Fruit fly (Drosophila melanogaster) whole organism, prepupa: ENCODE results near the gene CG7841.

Experiments used
- Blimp-1 ChIP-seq: fragments of 200-800 bp; sonication (Bioruptor generic); optimal IDR thresholded peaks from 3 replicates; lab custom pipeline; 2017; ENCODE audit warnings: missing biosample characterization, missing genetic modification characterization, mild to moderate bottlenecking, moderate library complexity, missing genetic modification reagents
- CG10631 ChIP-seq: fragments of 200-800 bp; sonication (Bioruptor generic); optimal IDR thresholded peaks from 2 replicates; lab custom pipeline; 2016; ENCODE audit warnings: missing biosample characterization, missing genetic modification characterization
- CG10669 ChIP-seq: fragments of 200-800 bp; sonication (Bioruptor generic); optimal IDR thresholded peaks from 3 replicates; lab custom pipeline; 2018; ENCODE audit warnings: missing biosample characterization, mild to moderate bottlenecking, missing genetic modification characterization, moderate library complexity
- CG11294 ChIP-seq: fragments of 200-800 bp; sonication (Bioruptor generic); IDR thresholded peaks from 2 replicates; pipeline ENCODE4 v1.3.6; 2022; ENCODE audit warnings: missing biosample characterization, missing genetic modification characterization
- CG11902 ChIP-seq: fragments of 200-800 bp; sonication (Bioruptor generic); optimal IDR thresholded peaks from 3 replicates; lab custom pipeline; 2016; ENCODE audit warnings: missing biosample characterization, missing genetic modification characterization
- CG15336 ChIP-seq: fragments of 200-800 bp; sonication (Bioruptor generic); IDR thresholded peaks from 2 replicates; pipeline ENCODE4 v1.3.6; 2022; ENCODE audit warnings: missing biosample characterization, missing genetic modification characterization
- CG1621 ChIP-seq: fragments of 200-800 bp; sonication (Bioruptor generic); optimal IDR thresholded peaks from 3 replicates; lab custom pipeline; 2018; ENCODE audit warnings: missing biosample characterization, mild to moderate bottlenecking, missing genetic modification characterization
- CG16779 ChIP-seq: fragments of 200-800 bp; sonication (Bioruptor generic); optimal IDR thresholded peaks from 3 replicates; lab custom pipeline; 2017; ENCODE audit warnings: missing biosample characterization, mild to moderate bottlenecking, missing genetic modification characterization
- CG3032 ChIP-seq: fragments of 200-800 bp; optimal IDR thresholded peaks from 2 replicates; lab custom pipeline; 2019; ENCODE audit warnings: missing biosample characterization, mild to moderate bottlenecking, missing genetic modification characterization, moderate library complexity
- CG31627 ChIP-seq: fragments of 200-800 bp; sonication (Bioruptor generic); optimal IDR thresholded peaks from 3 replicates; lab custom pipeline; 2016; ENCODE audit warnings: missing biosample characterization, missing genetic modification characterization
- CG32006 ChIP-seq: fragments of 200-800 bp; sonication (Bioruptor generic); optimal IDR thresholded peaks from 3 replicates; lab custom pipeline; 2017; ENCODE audit warnings: missing biosample characterization, mild to moderate bottlenecking, missing genetic modification characterization
- CG34406 ChIP-seq: fragments of 200-800 bp; sonication (Bioruptor generic); optimal IDR thresholded peaks from 3 replicates; lab custom pipeline; 2016; ENCODE audit warnings: missing biosample characterization, missing genetic modification characterization
- CG3919 ChIP-seq: fragments of 200-800 bp; sonication (Bioruptor generic); optimal IDR thresholded peaks from 3 replicates; lab custom pipeline; 2016; ENCODE audit warnings: missing biosample characterization, missing genetic modification characterization
- CG6163 ChIP-seq: fragments of 200-800 bp; sonication (Bioruptor generic); IDR thresholded peaks from 3 replicates; pipeline ENCODE4 v1.3.6; 2022; ENCODE audit warnings: missing biosample characterization, missing genetic modification characterization
- CG6276 ChIP-seq: fragments of 200-800 bp; sonication (Bioruptor generic); optimal IDR thresholded peaks from 2 replicates; lab custom pipeline; 2017; ENCODE audit warnings: missing biosample characterization, mild to moderate bottlenecking, missing genetic modification characterization
- CG6792 ChIP-seq: fragments of 200-800 bp; sonication (Bioruptor generic); optimal IDR thresholded peaks from 3 replicates; lab custom pipeline; 2016; ENCODE audit warnings: missing biosample characterization, missing genetic modification characterization
- CG6808 ChIP-seq: fragments of 200-800 bp; sonication (Bioruptor generic); optimal IDR thresholded peaks from 3 replicates; lab custom pipeline; 2017; ENCODE audit warnings: missing biosample characterization, missing genetic modification characterization, mild to moderate bottlenecking, moderate library complexity, missing genetic modification reagents
- CG7368 ChIP-seq: fragments of 200-800 bp; sonication (Bioruptor generic); optimal IDR thresholded peaks from 3 replicates; lab custom pipeline; 2016; ENCODE audit warnings: missing biosample characterization, missing genetic modification characterization
- CG8119 ChIP-seq: fragments of 200-800 bp; sonication (Bioruptor generic); IDR thresholded peaks from 3 replicates; pipeline ENCODE4 v1.3.6; 2022; ENCODE audit warnings: missing biosample characterization, missing genetic modification characterization
- CG8319 ChIP-seq: fragments of 200-800 bp; sonication (Bioruptor generic); optimal IDR thresholded peaks from 3 replicates; lab custom pipeline; 2016; ENCODE audit warnings: missing biosample characterization, missing genetic modification characterization
- CG9139 ChIP-seq: fragments of 200-800 bp; sonication (Bioruptor generic); optimal IDR thresholded peaks from 3 replicates; lab custom pipeline; 2017; ENCODE audit warnings: missing biosample characterization, mild to moderate bottlenecking, missing genetic modification characterization
- Eip75B ChIP-seq: fragments of 200-800 bp; sonication (Bioruptor generic); optimal IDR thresholded peaks from 3 replicates; lab custom pipeline; 2016; ENCODE audit warnings: missing biosample characterization, missing genetic modification characterization
- Eip78C ChIP-seq: fragments of 200-800 bp; sonication (Bioruptor generic); peaks from one replicate; lab custom pipeline; 2016; ENCODE audit warnings: missing biosample characterization, missing genetic modification characterization
- Eip93F ChIP-seq: fragments of 200-800 bp; sonication (Bioruptor generic); optimal IDR thresholded peaks from 2 replicates; lab custom pipeline; 2016; ENCODE audit warnings: missing biosample characterization, mild to moderate bottlenecking, missing genetic modification characterization
- Ets21C ChIP-seq: fragments of 200-800 bp; sonication (Bioruptor generic); optimal IDR thresholded peaks from 3 replicates; lab custom pipeline; 2016; ENCODE audit warnings: missing biosample characterization, missing genetic modification characterization
- Ets96B ChIP-seq: fragments of 200-800 bp; optimal IDR thresholded peaks from 2 replicates; lab custom pipeline; 2019; ENCODE audit warnings: missing biosample characterization, mild to moderate bottlenecking, missing genetic modification characterization, moderate library complexity
- Gug ChIP-seq: fragments of 200-800 bp; sonication (Bioruptor generic); IDR thresholded peaks from 2 replicates; pipeline ENCODE4 v1.3.6; 2022; ENCODE audit warnings: missing biosample characterization, missing genetic modification characterization
- Hr38 ChIP-seq: sonication (Bioruptor generic); optimal IDR thresholded peaks from 2 replicates; lab custom pipeline; 2016; ENCODE audit warnings: missing biosample characterization, missing genetic modification characterization
- Hr39 ChIP-seq: fragments of 200-800 bp; sonication (Bioruptor generic); optimal IDR thresholded peaks from 2 replicates; lab custom pipeline; 2016; ENCODE audit warnings: missing biosample characterization, missing genetic modification characterization
- Hr4 ChIP-seq: fragments of 200-800 bp; sonication (Bioruptor generic); optimal IDR thresholded peaks from 3 replicates; lab custom pipeline; 2016; ENCODE audit warnings: missing biosample characterization, missing genetic modification characterization
- Lpt ChIP-seq: fragments of 200-800 bp; sonication (Bioruptor generic); optimal IDR thresholded peaks from 3 replicates; lab custom pipeline; 2016; ENCODE audit warnings: missing biosample characterization, missing genetic modification characterization
- Met ChIP-seq: fragments of 200-800 bp; sonication (Bioruptor generic); optimal IDR thresholded peaks from 3 replicates; lab custom pipeline; 2016; ENCODE audit warnings: missing biosample characterization, missing genetic modification characterization
- OdsH ChIP-seq: fragments of 200-800 bp; sonication (Bioruptor generic); optimal IDR thresholded peaks from 3 replicates; lab custom pipeline; 2016; ENCODE audit warnings: missing biosample characterization, missing genetic modification characterization
- Smox ChIP-seq: fragments of 200-800 bp; sonication (Bioruptor generic); optimal IDR thresholded peaks from 3 replicates; lab custom pipeline; 2016; ENCODE audit warnings: missing biosample characterization, missing genetic modification characterization
- Sox102F ChIP-seq: fragments of 200-800 bp; sonication (Bioruptor generic); optimal IDR thresholded peaks from 2 replicates; lab custom pipeline; 2016; ENCODE audit warnings: missing biosample characterization, mild to moderate bottlenecking, missing genetic modification characterization
- Sox15 ChIP-seq: fragments of 200-800 bp; sonication (Bioruptor generic); optimal IDR thresholded peaks from 3 replicates; lab custom pipeline; 2016; ENCODE audit warnings: missing biosample characterization, missing genetic modification characterization
- achi ChIP-seq: fragments of 200-800 bp; sonication (Bioruptor generic); optimal IDR thresholded peaks from 3 replicates; lab custom pipeline; 2016; ENCODE audit warnings: missing biosample characterization, missing genetic modification characterization
- acj6 ChIP-seq: fragments of 200-800 bp; sonication (Bioruptor generic); optimal IDR thresholded peaks from 3 replicates; lab custom pipeline; 2016; ENCODE audit warnings: missing biosample characterization, missing genetic modification characterization
- dac ChIP-seq: fragments of 200-800 bp; sonication (Bioruptor generic); optimal IDR thresholded peaks from 2 replicates; lab custom pipeline; 2017; ENCODE audit warnings: missing biosample characterization, mild to moderate bottlenecking, missing genetic modification characterization
- dsx ChIP-seq: fragments of 200-800 bp; optimal IDR thresholded peaks from 3 replicates; lab custom pipeline; 2019; ENCODE audit warnings: missing biosample characterization, mild to moderate bottlenecking, missing genetic modification characterization, moderate library complexity; ENCODE audit not compliant: poor library complexity, severe bottlenecking
- eg ChIP-seq: fragments of 200-800 bp; sonication (Bioruptor generic); IDR thresholded peaks from 3 replicates; pipeline ENCODE4 v1.3.6; 2022; ENCODE audit warnings: missing biosample characterization, missing genetic modification characterization
- fd85E ChIP-seq: fragments of 200-800 bp; sonication (Bioruptor generic); optimal IDR thresholded peaks from 3 replicates; lab custom pipeline; 2016; ENCODE audit warnings: missing biosample characterization, missing genetic modification characterization
- fkh ChIP-seq: fragments of 200-800 bp; sonication (Bioruptor generic); optimal IDR thresholded peaks from 3 replicates; lab custom pipeline; 2017; ENCODE audit warnings: missing biosample characterization, mild to moderate bottlenecking, missing genetic modification characterization, moderate library complexity
- lz ChIP-seq: fragments of 200-800 bp; sonication (Bioruptor generic); optimal IDR thresholded peaks from 3 replicates; lab custom pipeline; 2016; ENCODE audit warnings: missing biosample characterization, missing genetic modification characterization
- net ChIP-seq: fragments of 200-800 bp; sonication (Bioruptor generic); optimal IDR thresholded peaks from 3 replicates; lab custom pipeline; 2016; ENCODE audit warnings: missing biosample characterization, missing genetic modification characterization
- pdm3 ChIP-seq: fragments of 200-800 bp; sonication (Bioruptor generic); optimal IDR thresholded peaks from 3 replicates; lab custom pipeline; 2016; ENCODE audit warnings: missing biosample characterization, missing genetic modification characterization
- salr ChIP-seq, 2 experiments: fragments of 200-800 bp; sonication (Bioruptor generic); optimal IDR thresholded peaks; 3 replicates each; lab custom pipeline; 2016 to 2018; ENCODE audit warnings: missing biosample characterization in 2 of 2, missing genetic modification characterization in 2 of 2, mild to moderate bottlenecking in 1 of 2
- spab ChIP-seq: fragments of 200-800 bp; sonication (Bioruptor generic); optimal IDR thresholded peaks from 2 replicates; lab custom pipeline; 2017; ENCODE audit warnings: missing biosample characterization, mild to moderate bottlenecking, missing genetic modification characterization, missing genetic modification reagents
- ss ChIP-seq, 2 experiments: fragments of 200-800 bp; sonication (Bioruptor generic); optimal IDR thresholded peaks; 2 replicates in 1 of 2; 3 replicates in 1 of 2; lab custom pipeline; 2017 to 2018; ENCODE audit warnings: mild to moderate bottlenecking in 2 of 2, missing biosample characterization in 2 of 2, missing genetic modification characterization in 2 of 2, moderate library complexity in 1 of 2
- svp ChIP-seq: fragments of 200-800 bp; sonication (Bioruptor generic); peaks from one replicate; lab custom pipeline; 2016; ENCODE audit warnings: missing biosample characterization, missing genetic modification characterization
- topi ChIP-seq: fragments of 200-800 bp; sonication (Bioruptor generic); optimal IDR thresholded peaks from 3 replicates; lab custom pipeline; 2016; ENCODE audit warnings: missing biosample characterization, missing genetic modification characterization
- vri ChIP-seq: fragments of 200-800 bp; sonication (Bioruptor generic); optimal IDR thresholded peaks from 3 replicates; lab custom pipeline; 2016; ENCODE audit warnings: missing biosample characterization, mild to moderate bottlenecking, missing genetic modification characterization

CG7841 gene

dm6 chr3L:15508233-15508632 lies at the start of gene CG7841:
CG7841 (minus strand) TSS chr3L:15508252.
- TF ChIP-seq CG8319 = peak; percentile 95
- TF ChIP-seq Sox15 (GFP tag; lab: Kevin White, UChicago) = peak; percentile 92
- TF ChIP-seq CG31627 (GFP tag; lab: Kevin White, UChicago) = peak; percentile 97
- peak; percentile 98 for TF ChIP-seq CG6163 (GFP tag; lab: Robert Waterston, UW)
- peak; percentile 96 for TF ChIP-seq Lpt
- peak; percentile 98 to 99 for TF ChIP-seq ss (GFP tag; optimal IDR thresholded peaks at IDR 0.05; lab: Kevin White, UChicago)
- peak; percentile 99 for TF ChIP-seq Eip75B (GFP tag; lab: Kevin White, UChicago)
- peak; percentile 93 for TF ChIP-seq fd85E (GFP tag; lab: Kevin White, UChicago)
- TF ChIP-seq lz = peak; percentile 99
- peak; percentile 97 for TF ChIP-seq CG9139 (GFP tag; lab: Kevin White, UChicago)
- peak; percentile 97 for TF ChIP-seq CG7368 (GFP tag; lab: Kevin White, UChicago)
- TF ChIP-seq salr (GFP tag; optimal IDR thresholded peaks at IDR 0.05; lab: Kevin White, UChicago) = peak; percentile 93 to 95
- TF ChIP-seq achi (GFP tag; lab: Kevin White, UChicago) = peak; percentile 97
- TF ChIP-seq CG10631 (GFP tag; lab: Kevin White, UChicago) = peak; percentile 94
- TF ChIP-seq Sox102F (GFP tag; lab: Kevin White, UChicago) = peak; percentile 99
- TF ChIP-seq CG6792 (GFP tag; lab: Kevin White, UChicago) = peak; percentile 98
- peak; percentile 98 for TF ChIP-seq CG34406 (GFP tag; lab: Kevin White, UChicago)
- TF ChIP-seq Blimp-1 (GFP tag; lab: Kevin White, UChicago) = peak; percentile 93
- peak; percentile 98 for TF ChIP-seq Smox (GFP tag; lab: Kevin White, UChicago)
- peak; percentile 99 for TF ChIP-seq topi (GFP tag; lab: Kevin White, UChicago)
- TF ChIP-seq CG32006 (GFP tag; lab: Kevin White, UChicago) = peak; percentile 96
- peak; percentile 89 for TF ChIP-seq fkh (GFP tag; lab: Kevin White, UChicago)
- TF ChIP-seq Ets21C = peak; percentile 96
- peak; percentile 98 for TF ChIP-seq net
- peak; percentile 99 for TF ChIP-seq CG3919 (GFP tag; lab: Kevin White, UChicago)
- TF ChIP-seq vri = peak; percentile 99
- TF ChIP-seq CG8119 = peak; percentile 98
- peak; percentile 97 for TF ChIP-seq Hr39
- TF ChIP-seq CG6808 (GFP tag; lab: Kevin White, UChicago) = peak; percentile 98
- TF ChIP-seq Hr38 = peak; percentile 40
- peak; percentile 99 for TF ChIP-seq CG15336 (GFP tag; lab: Robert Waterston, UW)
- peak; percentile 90 for TF ChIP-seq CG11902 (GFP tag; lab: Kevin White, UChicago)
- TF ChIP-seq OdsH (GFP tag; lab: Kevin White, UChicago) = peak; percentile 97
- TF ChIP-seq eg (GFP tag; lab: Robert Waterston, UW) = peak; percentile 98; the same call in 2 of the 3 replicates
- peak; percentile 99 for TF ChIP-seq svp (GFP tag; lab: Kevin White, UChicago)
- TF ChIP-seq Met = peak; percentile 99
- peak; percentile 98 for TF ChIP-seq dsx (GFP tag; lab: Kevin White, UChicago)
- peak; percentile 98 for TF ChIP-seq Ets96B (tag; lab: Kevin White, UChicago)
- TF ChIP-seq Eip93F (GFP tag; lab: Kevin White, UChicago) = peak; percentile 99
- peak; percentile 98 for TF ChIP-seq acj6 (GFP tag; lab: Kevin White, UChicago)
- TF ChIP-seq pdm3 = peak; percentile 98
- TF ChIP-seq CG3032 = peak; percentile 99
- peak; percentile 100 for TF ChIP-seq Eip78C (GFP tag; lab: Kevin White, UChicago)
- peak; percentile 97 for TF ChIP-seq CG6276
- TF ChIP-seq Hr4 (GFP tag; lab: Kevin White, UChicago) = peak; percentile 98
- TF ChIP-seq CG10669 (GFP tag; lab: Kevin White, UChicago) = peak; percentile 98
- TF ChIP-seq CG11294 (GFP tag; lab: Robert Waterston, UW) = peak; percentile 90; the same call in 1 of the 2 replicates
- peak; percentile 93 for TF ChIP-seq Gug
- peak; percentile 96 for TF ChIP-seq dac (GFP tag; lab: Kevin White, UChicago)
- TF ChIP-seq CG16779 = peak; percentile 97
- peak; percentile 96 for TF ChIP-seq spab (GFP tag; lab: Kevin White, UChicago)
- TF ChIP-seq CG1621 (tag; lab: Kevin White, UChicago) = peak; percentile 97
